Worm (Caenorhabditis elegans) whole organism, mixed stage, embryonic: ENCODE data around the gene mboa-3.

Experiments used
- blmp-1 ChIP-seq: fragments of 150-350 bp; optimal IDR thresholded peaks from 2 replicates; lab custom pipeline; 2014; ENCODE audit warnings: missing biosample characterization, missing genetic modification characterization
- ceh-43 ChIP-seq: fragments of 200-800 bp; sonication (Bioruptor generic); optimal IDR thresholded peaks from 2 replicates; lab custom pipeline; 2018; ENCODE audit warnings: mild to moderate bottlenecking, missing genetic modification characterization, moderate library complexity, missing compliant biosample characterization
- elt-1 ChIP-seq: sonication (generic microtip); optimal IDR thresholded peaks from 2 replicates; lab custom pipeline; 2017; ENCODE audit warnings: missing genetic modification characterization, mild to moderate bottlenecking, missing compliant biosample characterization, antibody characterized with exemption, moderate library complexity, borderline replicate concordance; ENCODE audit not compliant: insufficient read depth
- lin-32 ChIP-seq: fragments of 200-800 bp; sonication (Bioruptor generic); optimal IDR thresholded peaks from 2 replicates; lab custom pipeline; 2018; ENCODE audit warnings: mild to moderate bottlenecking, missing genetic modification characterization, missing compliant biosample characterization
- mep-1 ChIP-seq: fragments of 150-350 bp; optimal IDR thresholded peaks from 2 replicates; lab custom pipeline; 2017; ENCODE audit warnings: missing biosample characterization, missing genetic modification reagents, missing genetic modification characterization, inconsistent platforms

Gene mboa-3

ce11 chrX:5475164-5475576 is 47.4 kb downstream of the mboa-3 start (continued):
- TF ChIP-seq lin-32 (GFP tag; lab: Kevin White, UChicago) = no peak
- peak; percentile 24 for TF ChIP-seq mep-1 (tag; lab: Kevin White, UChicago)
- TF ChIP-seq blmp-1 = no peak
- TF ChIP-seq, all 35 proteins: peak for 18

- TF ChIP-seq elt-1 (tag; lab: Kevin White, UChicago) (peak; percentile 40), ceh-43 (no peak)
- TF ChIP-seq, all 35 proteins: peak for 1
Measured at ce11 chrX:5470111-5470745, 52.4 kb downstream of the mboa-3 start.
